Fruit fly (Drosophila melanogaster): ENCODE results near the gene Lk6.

The Lk6 gene

dm6 chr3R:11780181-11780688 lies 16.0 kb upstream of the Lk6 start (continued):
- TF ChIP-seq CG30403 (GFP tag; optimal IDR thresholded peaks at IDR 0.05) (peak; percentile 93), CG6854 (GFP tag; optimal IDR thresholded peaks at IDR 0.05) (peak; percentile 39), peb (GFP tag; IDR thresholded peaks at IDR 0.05) (peak; percentile 83), dan (GFP tag; IDR thresholded peaks at IDR 0.05) (peak; percentile 39; the same call in 1 of the 2 replicates), Sry-δ (GFP tag; optimal IDR thresholded peaks at IDR 0.05) (no peak), CrebB (tag; optimal IDR thresholded peaks at IDR 0.05) (peak; percentile 3), Fer1 (GFP tag; optimal IDR thresholded peaks at IDR 0.05) (peak; percentile 36), chn (GFP tag; optimal IDR thresholded peaks at IDR 0.05) (peak; percentile 73), CG43689 (GFP tag; IDR thresholded peaks at IDR 0.05) (no peak), CG2120 (GFP tag; optimal IDR thresholded peaks at IDR 0.05) (no peak), CG1233 (GFP tag; optimal IDR thresholded peaks at IDR 0.05) (peak; percentile 88), CG5245 (GFP tag; optimal IDR thresholded peaks at IDR 0.05) (peak; percentile 94), CG11247 (GFP tag; IDR thresholded peaks at IDR 0.05) (peak; percentile 59; the same call in 1 of the 2 replicates), pho (GFP tag; optimal IDR thresholded peaks at IDR 0.05) (no peak), CG13287 (GFP tag; IDR thresholded peaks at IDR 0.05; ENCODE audit: partially characterized antibody) (no peak), gfzf (GFP tag; optimal IDR thresholded peaks at IDR 0.05) (no peak), onecut (GFP tag; IDR thresholded peaks at IDR 0.05) (peak; percentile 90), Dad (GFP tag; optimal IDR thresholded peaks at IDR 0.05) (no peak), CG7271 (tag; optimal IDR thresholded peaks at IDR 0.05) (peak; percentile 94), h (optimal IDR thresholded peaks at IDR 0.05) (no peak), z (GFP tag; IDR thresholded peaks at IDR 0.05) (peak; percentile 80; the same call in 2 of the 3 replicates), CG18764 (GFP tag; optimal IDR thresholded peaks at IDR 0.05) (peak; percentile 88), Rfx (GFP tag; IDR thresholded peaks at IDR 0.05) (no peak), B-H2 (GFP tag; optimal IDR thresholded peaks at IDR 0.05) (no peak), ems (GFP tag; optimal IDR thresholded peaks at IDR 0.05) (peak; percentile 54), emc (GFP tag; optimal IDR thresholded peaks at IDR 0.05) (no peak), CG3726 (GFP tag; IDR thresholded peaks at IDR 0.05) (peak; percentile 85; the same call in 2 of the 3 replicates), CG34224 (GFP tag; IDR thresholded peaks at IDR 0.05; ENCODE audit: partially characterized antibody) (no peak), CG18476 (GFP tag; optimal IDR thresholded peaks at IDR 0.05) (peak; percentile 82), CG10267 (tag; optimal IDR thresholded peaks at IDR 0.05) (peak; percentile 96), Doc3 (GFP tag; IDR thresholded peaks at IDR 0.05; ENCODE audit: partially characterized antibody) (no peak), CG4707 (GFP tag; optimal IDR thresholded peaks at IDR 0.05) (peak; percentile 81), Ravus (GFP tag; IDR thresholded peaks at IDR 0.05) (no peak), grau (tag; optimal IDR thresholded peaks at IDR 0.05) (peak; percentile 91), ATbp (GFP tag; optimal IDR thresholded peaks at IDR 0.05) (peak; percentile 93), CG13424 (tag; optimal IDR thresholded peaks at IDR 0.05) (peak; percentile 94), CG9609 (GFP tag; optimal IDR thresholded peaks at IDR 0.05) (no peak), psq (GFP tag; optimal IDR thresholded peaks at IDR 0.05) (peak; percentile 84), ken (GFP tag; IDR thresholded peaks at IDR 0.05) (peak; percentile 84), CG2889 (GFP tag; IDR thresholded peaks at IDR 0.05) (peak; percentile 51; the same call in 1 of the 3 replicates), CG7928 (GFP tag; optimal IDR thresholded peaks at IDR 0.05) (no peak), CG9727 (GFP tag; optimal IDR thresholded peaks at IDR 0.05) (peak; percentile 98), lab (GFP tag; optimal IDR thresholded peaks at IDR 0.05) (peak; percentile 76), aop (GFP tag; IDR thresholded peaks at IDR 0.05) (0 out of 2 replicates have a peak, but pooled peaks have one; percentile 18), Deaf1 (tag; optimal IDR thresholded peaks at IDR 0.05) (peak; percentile 70), zen2 (GFP tag; IDR thresholded peaks at IDR 0.05; ENCODE audit: partially characterized antibody) (no peak), CG34422 (GFP tag; IDR thresholded peaks at IDR 0.05) (peak; percentile 90; the same call in 2 of the 3 replicates), CG32772 (GFP tag; IDR thresholded peaks at IDR 0.05) (peak; percentile 87), ara (GFP tag; IDR thresholded peaks at IDR 0.05) (peak; percentile 97), exex (tag; optimal IDR thresholded peaks at IDR 0.05) (peak; percentile 24), CG7556 (GFP tag; optimal IDR thresholded peaks at IDR 0.05) (peak; percentile 95)
